Fruit fly (Drosophila melanogaster) S2 (cell line): ENCODE results near the gene Osi24.

Source experiments
- CG8478 ChIP-seq: fragments of >200 bp; optimal IDR thresholded peaks from 2 replicates; lab custom pipeline; 2018
- CTCF ChIP-seq, 2 experiments: fragments of >200 bp; optimal IDR thresholded peaks; 2 replicates each; lab custom pipeline; 2018

DNA sequence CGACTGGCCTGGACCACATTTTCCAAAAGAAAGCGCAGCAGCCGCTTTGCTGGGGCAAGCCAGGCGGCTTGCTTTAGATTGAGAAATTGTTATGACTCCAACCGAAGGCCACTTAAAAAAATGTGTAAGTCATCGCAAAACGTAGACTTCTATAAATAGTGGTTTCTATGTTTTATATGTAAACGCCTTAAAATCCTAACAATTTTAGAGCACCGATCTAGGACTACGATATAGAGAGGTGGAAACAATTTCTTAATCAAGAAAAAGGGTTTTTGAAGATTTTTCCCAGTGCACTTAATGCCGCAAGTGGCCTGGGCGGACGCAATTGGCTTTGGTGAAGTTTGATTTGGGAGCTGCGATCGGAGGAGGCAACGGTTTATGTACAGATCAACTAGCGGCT lies 15.6 kb downstream of the Osi24 start:
- no peak for TF ChIP-seq CG8478 (lab: Kevin White, UChicago)
- TF ChIP-seq CTCF (optimal IDR thresholded peaks at IDR 0.05; lab: Kevin White, UChicago) = no peak
